Fruit fly (Drosophila melanogaster) whole organism, embryonic: ENCODE results near the gene Pnn.

ENCODE experiments used
- ATbp ChIP-seq: fragments of 200-800 bp; sonication (Bioruptor generic); optimal IDR thresholded peaks from 2 replicates; lab custom pipeline; 2017; ENCODE audit warnings: missing biosample characterization, mild to moderate bottlenecking, missing genetic modification characterization, missing genetic modification reagents
- Adf1 ChIP-seq: fragments of 200-800 bp; sonication (Bioruptor generic); IDR thresholded peaks from 2 replicates; pipeline ENCODE4 v1.3.6; 2022; ENCODE audit warnings: missing biosample characterization, missing genetic modification characterization
- Bteb2 ChIP-seq: fragments of 200-800 bp; sonication (Bioruptor generic); optimal IDR thresholded peaks from 2 replicates; lab custom pipeline; 2016; ENCODE audit warnings: missing biosample characterization, missing genetic modification characterization
- CG10267 ChIP-seq: fragments of 200-800 bp; sonication (Bioruptor generic); optimal IDR thresholded peaks from 2 replicates; lab custom pipeline; 2018; ENCODE audit warnings: missing biosample characterization, mild to moderate bottlenecking, missing genetic modification characterization, moderate library complexity
- CG11723 ChIP-seq: fragments of 200-800 bp; sonication (Bioruptor generic); optimal IDR thresholded peaks from 2 replicates; lab custom pipeline; 2017; ENCODE audit warnings: missing biosample characterization, mild to moderate bottlenecking, missing genetic modification characterization
- CG12659 ChIP-seq: fragments of 200-800 bp; sonication (Bioruptor generic); optimal IDR thresholded peaks from 3 replicates; lab custom pipeline; 2017; ENCODE audit warnings: mild to moderate bottlenecking, missing biosample characterization, missing genetic modification reagents, missing genetic modification characterization
- CG14050 ChIP-seq: fragments of 200-800 bp; sonication (Bioruptor generic); IDR thresholded peaks from 3 replicates; pipeline ENCODE4 v1.3.6; 2022; ENCODE audit warnings: missing biosample characterization, missing genetic modification characterization
- CG15514 ChIP-seq: fragments of 200-800 bp; sonication (Bioruptor generic); optimal IDR thresholded peaks from 3 replicates; lab custom pipeline; 2017; ENCODE audit warnings: missing biosample characterization, missing genetic modification characterization, mild to moderate bottlenecking, moderate library complexity, missing genetic modification reagents
- CG17359 ChIP-seq: fragments of 200-800 bp; sonication (Bioruptor generic); optimal IDR thresholded peaks from 3 replicates; lab custom pipeline; 2018; ENCODE audit warnings: missing biosample characterization, mild to moderate bottlenecking, missing genetic modification characterization, moderate library complexity
- CG1792 ChIP-seq: fragments of 200-800 bp; sonication (Bioruptor generic); optimal IDR thresholded peaks from 2 replicates; lab custom pipeline; 2016; ENCODE audit warnings: missing biosample characterization, missing genetic modification characterization
- CG3281 ChIP-seq: fragments of 200-800 bp; sonication (Bioruptor generic); optimal IDR thresholded peaks from 3 replicates; lab custom pipeline; 2017; ENCODE audit warnings: missing biosample characterization, mild to moderate bottlenecking, missing genetic modification characterization
- CG34376 ChIP-seq: fragments of 200-800 bp; sonication (Bioruptor generic); optimal IDR thresholded peaks from 2 replicates; lab custom pipeline; 2018; ENCODE audit warnings: missing biosample characterization, mild to moderate bottlenecking, missing genetic modification characterization
- CG3838 ChIP-seq: fragments of 200-800 bp; sonication (Bioruptor generic); optimal IDR thresholded peaks from 3 replicates; lab custom pipeline; 2016; ENCODE audit warnings: missing biosample characterization, missing genetic modification characterization
- CG3995 ChIP-seq: fragments of 200-800 bp; sonication (Bioruptor generic); optimal IDR thresholded peaks from 3 replicates; lab custom pipeline; 2016; ENCODE audit warnings: missing biosample characterization, missing genetic modification characterization
- CG5180 ChIP-seq: fragments of 200-800 bp; sonication (Bioruptor generic); optimal IDR thresholded peaks from 3 replicates; lab custom pipeline; 2017; ENCODE audit warnings: missing biosample characterization, missing genetic modification characterization, mild to moderate bottlenecking, moderate library complexity, missing genetic modification reagents
- CG6654 ChIP-seq: fragments of 200-800 bp; sonication (Bioruptor generic); optimal IDR thresholded peaks from 2 replicates; lab custom pipeline; 2017; ENCODE audit warnings: missing biosample characterization, mild to moderate bottlenecking, missing genetic modification characterization
- CG6683 ChIP-seq: fragments of 200-800 bp; sonication (Bioruptor generic); optimal IDR thresholded peaks from 2 replicates; lab custom pipeline; 2017; ENCODE audit warnings: missing biosample characterization, mild to moderate bottlenecking, missing genetic modification characterization, missing genetic modification reagents
- CG6765 ChIP-seq: fragments of 200-800 bp; sonication (Bioruptor generic); optimal IDR thresholded peaks from 3 replicates; lab custom pipeline; 2017; ENCODE audit warnings: missing biosample characterization, mild to moderate bottlenecking, missing genetic modification characterization
- CG8765 ChIP-seq: fragments of 200-800 bp; sonication (Bioruptor generic); IDR thresholded peaks from 2 replicates; pipeline ENCODE4 v1.3.6; 2022; ENCODE audit warnings: missing biosample characterization, missing genetic modification characterization
- CG9797 ChIP-seq: fragments of 200-800 bp; sonication (Bioruptor generic); optimal IDR thresholded peaks from 3 replicates; lab custom pipeline; 2018; ENCODE audit warnings: missing biosample characterization, mild to moderate bottlenecking, missing genetic modification characterization
- D ChIP-seq, 2 experiments: fragments of 200-800 bp in 1 of 2; fragments of >200 bp in 1 of 2; sonication (Bioruptor generic) in 1 of 2; optimal IDR thresholded peaks; 2 replicates in 1 of 2; 3 replicates in 1 of 2; lab custom pipeline; 2017; ENCODE audit warnings: mild to moderate bottlenecking in 1 of 2, missing biosample characterization in 1 of 2, missing genetic modification characterization in 1 of 2, missing genetic modification reagents in 1 of 2
- HLHmδ ChIP-seq: fragments of 200-800 bp; sonication (Bioruptor generic); optimal IDR thresholded peaks from 2 replicates; lab custom pipeline; 2018; ENCODE audit warnings: missing biosample characterization, mild to moderate bottlenecking, missing genetic modification characterization, moderate library complexity
- HmgD ChIP-seq: fragments of 200-800 bp; sonication (Bioruptor generic); optimal IDR thresholded peaks from 3 replicates; lab custom pipeline; 2016; ENCODE audit warnings: missing biosample characterization, missing genetic modification characterization
- Hmx ChIP-seq: fragments of 200-800 bp; sonication (Bioruptor generic); optimal IDR thresholded peaks from 2 replicates; lab custom pipeline; 2016; ENCODE audit warnings: missing biosample characterization, missing genetic modification characterization
- Hr3 ChIP-seq: fragments of 200-800 bp; sonication (Bioruptor generic); optimal IDR thresholded peaks from 3 replicates; lab custom pipeline; 2016; ENCODE audit warnings: missing biosample characterization, missing genetic modification characterization
- Hr78 ChIP-seq, 2 experiments: fragments of 200-800 bp in 1 of 2; fragments of >200 bp in 1 of 2; sonication (Bioruptor generic) in 1 of 2; optimal IDR thresholded peaks; 2 replicates each; lab custom pipeline; 2017 to 2019; ENCODE audit warnings: missing biosample characterization in 2 of 2, missing genetic modification characterization in 2 of 2, mild to moderate bottlenecking in 1 of 2, moderate library complexity in 1 of 2
- MESR4 ChIP-seq: fragments of 200-800 bp; sonication (Bioruptor generic); optimal IDR thresholded peaks from 2 replicates; lab custom pipeline; 2018; ENCODE audit warnings: missing biosample characterization, mild to moderate bottlenecking, missing genetic modification characterization, moderate library complexity
- Mad ChIP-seq: fragments of 200-800 bp; sonication (Bioruptor generic); optimal IDR thresholded peaks from 2 replicates; lab custom pipeline; 2016; ENCODE audit warnings: missing biosample characterization, missing genetic modification characterization
- NC2α ChIP-seq: fragments of 200-800 bp; sonication (Bioruptor generic); optimal IDR thresholded peaks from 2 replicates; lab custom pipeline; 2016; ENCODE audit warnings: missing biosample characterization, missing genetic modification characterization
- Ravus ChIP-seq: fragments of 200-800 bp; sonication (Bioruptor generic); IDR thresholded peaks from 2 replicates; pipeline ENCODE4 v1.3.6; 2022; ENCODE audit warnings: missing biosample characterization, missing genetic modification characterization
- Six4 ChIP-seq: fragments of 200-800 bp; sonication (Bioruptor generic); optimal IDR thresholded peaks from 2 replicates; lab custom pipeline; 2016; ENCODE audit warnings: missing biosample characterization, missing genetic modification characterization
- Stat92E ChIP-seq, 3 experiments: fragments of >200 bp in 2 of 3; fragments of 200-800 bp in 1 of 3; sonication (Bioruptor generic) in 1 of 3; optimal IDR thresholded peaks; 2 replicates each; lab custom pipeline; 2017 to 2019; ENCODE audit warnings: missing biosample characterization in 3 of 3, missing genetic modification characterization in 3 of 3, mild to moderate bottlenecking in 1 of 3, moderate library complexity in 1 of 3
- YL-1 ChIP-seq: fragments of 200-800 bp; sonication (Bioruptor generic); optimal IDR thresholded peaks from 3 replicates; lab custom pipeline; 2017; ENCODE audit warnings: missing biosample characterization, mild to moderate bottlenecking, missing genetic modification characterization
- cato ChIP-seq: fragments of 200-800 bp; sonication (Bioruptor generic); optimal IDR thresholded peaks from 2 replicates; lab custom pipeline; 2016; ENCODE audit warnings: missing biosample characterization, missing genetic modification characterization, borderline replicate concordance
- chif ChIP-seq, 2 experiments: fragments of 200-800 bp; sonication (Bioruptor generic); optimal IDR thresholded peaks; 3 replicates each; lab custom pipeline; 2016; ENCODE audit warnings: missing biosample characterization in 2 of 2, missing genetic modification characterization in 2 of 2
- dpn ChIP-seq, 2 experiments: fragments of 200-800 bp; sonication (Bioruptor generic); optimal IDR thresholded peaks; 3 replicates each; lab custom pipeline; 2016; ENCODE audit warnings: missing biosample characterization in 2 of 2, missing genetic modification characterization in 2 of 2
- fd102C ChIP-seq: fragments of 200-800 bp; sonication (Bioruptor generic); optimal IDR thresholded peaks from 2 replicates; lab custom pipeline; 2018; ENCODE audit warnings: missing biosample characterization, mild to moderate bottlenecking, missing genetic modification characterization, moderate library complexity
- grau ChIP-seq: fragments of 200-800 bp; optimal IDR thresholded peaks from 3 replicates; lab custom pipeline; 2019; ENCODE audit warnings: missing biosample characterization, mild to moderate bottlenecking, missing genetic modification characterization, moderate library complexity
- gsb-n ChIP-seq: fragments of 200-800 bp; sonication (Bioruptor generic); optimal IDR thresholded peaks from 3 replicates; lab custom pipeline; 2018; ENCODE audit warnings: missing biosample characterization, mild to moderate bottlenecking, missing genetic modification characterization
- hbn ChIP-seq: fragments of 200-800 bp; sonication (Bioruptor generic); IDR thresholded peaks from 2 replicates; pipeline ENCODE4 v1.3.6; 2022; ENCODE audit warnings: missing biosample characterization, missing genetic modification characterization; ENCODE audit not compliant: partially characterized antibody
- jumu ChIP-seq: fragments of 200-800 bp; sonication (Bioruptor generic); optimal IDR thresholded peaks from 3 replicates; lab custom pipeline; 2016; ENCODE audit warnings: missing biosample characterization, missing genetic modification characterization
- lbe ChIP-seq: fragments of 200-800 bp; sonication (Bioruptor generic); optimal IDR thresholded peaks from 2 replicates; lab custom pipeline; 2016; ENCODE audit warnings: missing biosample characterization, mild to moderate bottlenecking, missing genetic modification characterization
- maf-S ChIP-seq: fragments of 200-800 bp; sonication (Bioruptor generic); optimal IDR thresholded peaks from 2 replicates; lab custom pipeline; 2016; ENCODE audit warnings: missing biosample characterization, missing genetic modification characterization
- onecut ChIP-seq: fragments of 200-800 bp; sonication (Bioruptor generic); IDR thresholded peaks from 2 replicates; pipeline ENCODE4 v1.3.6; 2022; ENCODE audit warnings: missing biosample characterization, missing genetic modification characterization
- pzg ChIP-seq: fragments of 200-800 bp; sonication (Bioruptor generic); optimal IDR thresholded peaks from 3 replicates; lab custom pipeline; 2018; ENCODE audit warnings: missing biosample characterization, mild to moderate bottlenecking, missing genetic modification characterization, moderate library complexity
- slbo ChIP-seq: fragments of 200-800 bp; sonication (Bioruptor generic); IDR thresholded peaks from 2 replicates; pipeline ENCODE4 v1.3.6; 2022; ENCODE audit warnings: missing biosample characterization, missing genetic modification characterization
- tup ChIP-seq: fragments of 200-800 bp; sonication (Bioruptor generic); optimal IDR thresholded peaks from 2 replicates; lab custom pipeline; 2016; ENCODE audit warnings: missing biosample characterization, mild to moderate bottlenecking, missing genetic modification characterization, moderate library complexity
- twi ChIP-seq: fragments of 200-800 bp; optimal IDR thresholded peaks from 2 replicates; lab custom pipeline; 2019; ENCODE audit warnings: missing biosample characterization, mild to moderate bottlenecking, missing genetic modification characterization, moderate library complexity
- wek ChIP-seq: fragments of 200-800 bp; sonication (Bioruptor generic); optimal IDR thresholded peaks from 3 replicates; lab custom pipeline; 2018; ENCODE audit warnings: missing biosample characterization, mild to moderate bottlenecking, missing genetic modification characterization, moderate library complexity

Pnn gene

dm6 chr3R:9702567-9702966 is 38.1 kb upstream of the Pnn start (continued):
- peak; percentile 44 for TF ChIP-seq HmgD
- TF ChIP-seq CG5180 = peak; percentile 69
- TF ChIP-seq tup (GFP tag; lab: Kevin White, UChicago) = peak; percentile 65
- TF ChIP-seq maf-S (GFP tag; lab: Kevin White, UChicago) = peak; percentile 78
- TF ChIP-seq Hr3 = peak; percentile 82
- TF ChIP-seq lbe (GFP tag; lab: Kevin White, UChicago) = peak; percentile 58
- peak; percentile 74 for TF ChIP-seq CG6683 (GFP tag; lab: Kevin White, UChicago)
- TF ChIP-seq CG6765 (GFP tag; lab: Kevin White, UChicago) = peak; percentile 85
- peak; percentile 87 for TF ChIP-seq Six4 (GFP tag; lab: Kevin White, UChicago)
- TF ChIP-seq D (optimal IDR thresholded peaks at IDR 0.05; lab: Kevin White, UChicago) = no peak
- TF ChIP-seq D (GFP tag; optimal IDR thresholded peaks at IDR 0.05; lab: Kevin White, UChicago) = peak; percentile 85
- TF ChIP-seq YL-1 (GFP tag; lab: Kevin White, UChicago) = peak; percentile 75
- peak; percentile 91 for TF ChIP-seq CG12659
- peak; percentile 79 for TF ChIP-seq gsb-n (tag; lab: Kevin White, UChicago)
- peak; percentile 76 for TF ChIP-seq jumu (GFP tag; lab: Kevin White, UChicago)
- peak; percentile 84 for TF ChIP-seq onecut (GFP tag; lab: Robert Waterston, UW)
- TF ChIP-seq cato = peak; percentile 65
- no peak for TF ChIP-seq CG9797
- TF ChIP-seq pzg = peak; percentile 6
- peak; percentile 89 for TF ChIP-seq ATbp (GFP tag; lab: Kevin White, UChicago)
- TF ChIP-seq wek = peak; percentile 80
- peak; percentile 76 to 80 for TF ChIP-seq chif (GFP tag; optimal IDR thresholded peaks at IDR 0.05; lab: Kevin White, UChicago)
- peak; percentile 72 for TF ChIP-seq NC2α
- TF ChIP-seq dpn (GFP tag; optimal IDR thresholded peaks at IDR 0.05; lab: Kevin White, UChicago) = peak; percentile 84 to 87
- TF ChIP-seq twi (tag; lab: Kevin White, UChicago) = peak; percentile 61
- TF ChIP-seq CG3838 (GFP tag; lab: Kevin White, UChicago) = peak; percentile 51
- TF ChIP-seq Adf1 (GFP tag; lab: Robert Waterston, UW) = no peak
- TF ChIP-seq CG11723 = peak; percentile 84
- TF ChIP-seq Hr78 (GFP tag; optimal IDR thresholded peaks at IDR 0.05; lab: Kevin White, UChicago) = peak in 1 of 2 experiments; percentile 5
- TF ChIP-seq slbo (GFP tag; lab: Robert Waterston, UW) = no peak
- TF ChIP-seq HLHmδ = no peak
- peak; percentile 40 for TF ChIP-seq MESR4 (GFP tag; lab: Kevin White, UChicago)
- TF ChIP-seq CG17359 (tag; lab: Kevin White, UChicago) = peak; percentile 95
- peak; percentile 82 for TF ChIP-seq CG6654 (GFP tag; lab: Kevin White, UChicago)
- peak; percentile 85 for TF ChIP-seq Mad
- peak in 1 of 3 experiments; percentile 49 for TF ChIP-seq Stat92E (GFP tag; optimal IDR thresholded peaks at IDR 0.05; lab: Kevin White, UChicago)
- TF ChIP-seq Hmx (GFP tag; lab: Kevin White, UChicago) = peak; percentile 23
- TF ChIP-seq CG1792 (GFP tag; lab: Kevin White, UChicago) = peak; percentile 71
- peak; percentile 91 for TF ChIP-seq grau (tag; lab: Kevin White, UChicago)
- TF ChIP-seq CG14050 (GFP tag; lab: Robert Waterston, UW) = no peak
- peak; percentile 81 for TF ChIP-seq Bteb2 (GFP tag; lab: Kevin White, UChicago)
- TF ChIP-seq fd102C (GFP tag; lab: Kevin White, UChicago) = peak; percentile 78
- TF ChIP-seq CG8765 (GFP tag; lab: Robert Waterston, UW) = no peak
- peak; percentile 56 for TF ChIP-seq CG3995 (GFP tag; lab: Kevin White, UChicago)
- TF ChIP-seq Ravus (GFP tag; lab: Robert Waterston, UW) = no peak
- TF ChIP-seq hbn (GFP tag; lab: Robert Waterston, UW) = no peak
- TF ChIP-seq CG34376 (GFP tag; lab: Kevin White, UChicago) = peak; percentile 65
- peak; percentile 87 for TF ChIP-seq CG15514 (GFP tag; lab: Kevin White, UChicago)
- TF ChIP-seq CG10267 (tag; lab: Kevin White, UChicago) = peak; percentile 79
- TF ChIP-seq CG3281 (GFP tag; lab: Kevin White, UChicago) = peak; percentile 90
